Fruit fly (Drosophila melanogaster) whole organism: ENCODE results near the gene CG33272.

Experiments used
- CG8478 ChIP-seq: fragments of >200 bp; optimal IDR thresholded peaks from 2 replicates; lab custom pipeline; 2018; ENCODE audit warnings: inconsistent platforms
- Dll ChIP-seq: fragments of >200 bp; optimal IDR thresholded peaks from 2 replicates; lab custom pipeline; 2017
- EcR ChIP-seq, 2 experiments: fragments of >200 bp; optimal IDR thresholded peaks; 2 replicates each; lab custom pipeline; 2017; ENCODE audit warnings: missing biosample characterization in 2 of 2, missing genetic modification characterization in 2 of 2, missing genetic modification reagents in 2 of 2
- pan ChIP-seq: fragments of >200 bp; optimal IDR thresholded peaks from 2 replicates; lab custom pipeline; 2017
- psq ChIP-seq: fragments of >200 bp; optimal IDR thresholded peaks from 2 replicates; lab custom pipeline; 2017
- usp ChIP-seq: fragments of >200 bp; optimal IDR thresholded peaks from 2 replicates; lab custom pipeline; 2017; ENCODE audit warnings: missing biosample characterization, missing genetic modification characterization, mixed read lengths

DNA sequence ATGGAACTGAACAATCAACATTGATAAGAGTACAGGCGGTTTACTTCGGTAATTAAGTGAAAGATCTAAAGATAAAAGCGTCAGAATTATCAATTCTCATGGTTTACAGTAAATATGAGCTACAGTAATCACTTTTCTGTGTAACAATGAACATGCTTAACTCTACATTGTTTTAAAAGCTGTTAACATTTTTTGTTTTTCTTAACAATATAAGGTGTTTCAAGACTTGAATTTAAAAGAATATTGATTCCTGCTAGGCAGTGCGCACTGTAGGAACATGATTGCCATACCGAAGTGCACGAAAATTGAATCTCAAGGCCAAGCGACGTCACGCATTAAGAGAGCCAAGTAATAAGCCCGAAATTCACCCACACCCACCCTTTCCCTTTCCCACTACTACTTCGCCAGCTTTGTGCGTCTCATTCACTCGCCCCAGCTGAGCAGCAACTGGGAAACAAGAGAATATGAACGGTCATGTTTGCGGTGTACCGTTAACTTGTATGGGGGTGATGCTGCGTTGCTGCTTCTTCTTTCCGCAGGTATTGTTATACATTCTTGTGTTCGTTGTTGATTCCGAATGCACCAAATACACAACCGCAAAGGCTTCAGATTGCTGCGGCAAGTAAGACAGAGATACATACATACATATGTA, 19.0 kb downstream of the CG33272 start:
- no peak for TF ChIP-seq usp (GFP tag; lab: Kevin White, UChicago)
- TF ChIP-seq psq (lab: Kevin White, UChicago) = no peak
- no peak for TF ChIP-seq EcR (GFP tag; optimal IDR thresholded peaks at IDR 0.05; lab: Kevin White, UChicago)
- no peak for TF ChIP-seq Dll (lab: Kevin White, UChicago)
- TF ChIP-seq CG8478 (lab: Kevin White, UChicago) = no peak
- no peak for TF ChIP-seq pan (lab: Kevin White, UChicago)
